Worm (Caenorhabditis elegans): Measurements from ENCODE around the gene mans-4.

Gene mans-4

ce11 chrIV:9098942-9099341, 20.6 kb upstream of the mans-4 start, which contains the start of gene gldi-10:
Gene gldi-10, plus strand, starts transcription at chrIV:9099242.
- TF ChIP-seq alr-1 (tag; optimal IDR thresholded peaks at IDR 0.05) (no peak), nhr-11 (tag; optimal IDR thresholded peaks at IDR 0.05) (no peak), elt-1 (tag; optimal IDR thresholded peaks at IDR 0.05) (no peak), unc-55 (GFP tag; optimal IDR thresholded peaks at IDR 0.05) (no peak)

ce11 chrIV:9096160-9096879, 18.0 kb upstream of the mans-4 start, which contains the start of the genes znf-706 and cpna-3:
Gene znf-706, minus strand, starts transcription at chrIV:9096231.
Gene cpna-3, plus strand, starts transcription at chrIV:9096842.
- TF ChIP-seq blmp-1 (tag; optimal IDR thresholded peaks at IDR 0.05; ENCODE audit: insufficient read depth): no peak
- TF ChIP-seq fos-1 (tag; optimal IDR thresholded peaks at IDR 0.05): no peak
- TF ChIP-seq crh-2 (tag; optimal IDR thresholded peaks at IDR 0.05): no peak
- TF ChIP-seq gmeb-1 (tag; optimal IDR thresholded peaks at IDR 0.05): peak; percentile 40
- TF ChIP-seq aly-2 (tag; optimal IDR thresholded peaks at IDR 0.05): no peak
- no peak for TF ChIP-seq elt-3 (tag; optimal IDR thresholded peaks at IDR 0.05)
- TF ChIP-seq ztf-1 (GFP tag; conservative IDR thresholded peaks at IDR 0.05): no peak
- no peak for TF ChIP-seq peb-1 (tag; optimal IDR thresholded peaks at IDR 0.05)
- no peak for TF ChIP-seq nhr-10 (tag; optimal IDR thresholded peaks at IDR 0.05)
- no peak for TF ChIP-seq Y55F3AM.14 (GFP tag; optimal IDR thresholded peaks at IDR 0.05)
- no peak for TF ChIP-seq nhr-6 (tag; optimal IDR thresholded peaks at IDR 0.05)
- no peak for TF ChIP-seq elt-1 (tag; optimal IDR thresholded peaks at IDR 0.05)
- TF ChIP-seq unc-55 (GFP tag; optimal IDR thresholded peaks at IDR 0.05): peak; percentile 62
- peak; percentile 55 for TF ChIP-seq C34F6.9 (tag; optimal IDR thresholded peaks at IDR 0.05)
- peak in 1 of 2 experiments; percentile 51 for TF ChIP-seq lsy-2 (tag; optimal IDR thresholded peaks at IDR 0.05)
- no peak for TF ChIP-seq unc-39 (tag; optimal IDR thresholded peaks at IDR 0.05)
- no peak for TF ChIP-seq ceh-82 (tag; optimal IDR thresholded peaks at IDR 0.05)
- peak; percentile 46 for TF ChIP-seq nhr-129 (tag; optimal IDR thresholded peaks at IDR 0.05)
- TF ChIP-seq mbf-1 (tag; optimal IDR thresholded peaks at IDR 0.05): no peak

ce11 chrIV:9095553-9095952, 17.2 kb upstream of the mans-4 start, which contains the start of gene icln-1:
Gene icln-1, minus strand, starts transcription at chrIV:9095653.
- TF ChIP-seq nhr-25 (tag; optimal IDR thresholded peaks at IDR 0.05) (no peak), lin-39 (tag; optimal IDR thresholded peaks at IDR 0.05) (no peak)

ce11 chrIV:9094356-9094755, 16.0 kb upstream of the mans-4 start, which contains the start of gene mrpl-42:
Gene mrpl-42, minus strand, starts transcription at chrIV:9094456.
- TF ChIP-seq nhr-25 (tag; optimal IDR thresholded peaks at IDR 0.05) (no peak), ztf-11 (tag; optimal IDR thresholded peaks at IDR 0.05) (no peak), crh-2 (tag; optimal IDR thresholded peaks at IDR 0.05) (no peak), dmd-4 (tag; optimal IDR thresholded peaks at IDR 0.05) (no peak)

ce11 chrIV:9093932-9094331, 15.6 kb upstream of the mans-4 start, which contains the start of gene lpl-1:
Gene lpl-1, minus strand, starts transcription at chrIV:9094032.
- TF ChIP-seq lsy-2 (tag; optimal IDR thresholded peaks at IDR 0.05) (no peak), sma-3 (GFP tag; optimal IDR thresholded peaks at IDR 0.05) (no peak), mdl-1 (tag; optimal IDR thresholded peaks at IDR 0.05) (no peak), nhr-25 (tag; optimal IDR thresholded peaks at IDR 0.05) (no peak), ceh-16 (tag; optimal IDR thresholded peaks at IDR 0.05) (no peak), lin-11 (tag; optimal IDR thresholded peaks at IDR 0.05) (no peak), Y55F3AM.14 (GFP tag; optimal IDR thresholded peaks at IDR 0.05) (no peak), dmd-4 (tag; optimal IDR thresholded peaks at IDR 0.05) (no peak), ama-1 (optimal IDR thresholded peaks at IDR 0.05) (no peak), nhr-11 (tag; optimal IDR thresholded peaks at IDR 0.05) (no peak), nhr-21 (tag; optimal IDR thresholded peaks at IDR 0.05) (no peak), snpc-4 (tag; optimal IDR thresholded peaks at IDR 0.05) (no peak), nhr-10 (tag; optimal IDR thresholded peaks at IDR 0.05) (no peak), gmeb-1 (tag; optimal IDR thresholded peaks at IDR 0.05) (no peak), C34F6.9 (tag; optimal IDR thresholded peaks at IDR 0.05) (no peak), lin-39 (tag; optimal IDR thresholded peaks at IDR 0.05) (no peak)

- TF ChIP-seq unc-39 (tag; optimal IDR thresholded peaks at IDR 0.05) (no peak), zag-1 (tag; optimal IDR thresholded peaks at IDR 0.05) (peak; percentile 36), elt-3 (tag; optimal IDR thresholded peaks at IDR 0.05) (no peak), nhr-129 (tag; optimal IDR thresholded peaks at IDR 0.05) (no peak), F13H6.1 (tag; optimal IDR thresholded peaks at IDR 0.05) (peak; percentile 22), lsy-2 (tag; optimal IDR thresholded peaks at IDR 0.05) (peak in 1 of 2 experiments; percentile 31), crh-2 (tag; optimal IDR thresholded peaks at IDR 0.05) (peak; percentile 24), sem-4 (tag; optimal IDR thresholded peaks at IDR 0.05) (peak; percentile 55), C34F6.9 (tag; optimal IDR thresholded peaks at IDR 0.05) (peak; percentile 42)
These were observed 13.6 kb upstream of the mans-4 start for ce11 chrIV:9092011-9092410.

All from whole organism, L2 larva.